Fruit fly (Drosophila melanogaster) whole organism, adult: ENCODE results near the gene Targ3.
A peak's percentile ranks its signal among the peaks of the same experiment; 100 is the strongest.

ENCODE experiments used
- CG1620 ChIP-seq: fragments of 200-800 bp; sonication (Bioruptor generic); optimal IDR thresholded peaks from 2 replicates; lab custom pipeline; 2016; ENCODE audit warnings: missing biosample characterization, missing genetic modification characterization
- CG33017 ChIP-seq: fragments of 200-800 bp; sonication (Bioruptor generic); optimal IDR thresholded peaks from 2 replicates; lab custom pipeline; 2018; ENCODE audit warnings: missing biosample characterization, mild to moderate bottlenecking, missing genetic modification characterization, moderate library complexity
- CG7101 ChIP-seq: fragments of 200-800 bp; sonication (Bioruptor generic); optimal IDR thresholded peaks from 2 replicates; lab custom pipeline; 2018; ENCODE audit warnings: missing biosample characterization, mild to moderate bottlenecking, missing genetic modification characterization, moderate library complexity
- Crg-1 ChIP-seq: fragments of 200-800 bp; sonication (Bioruptor generic); optimal IDR thresholded peaks from 2 replicates; lab custom pipeline; 2016; ENCODE audit warnings: missing biosample characterization, missing genetic modification characterization
- Mnt ChIP-seq: fragments of 200-800 bp; sonication (Bioruptor generic); optimal IDR thresholded peaks from 2 replicates; lab custom pipeline; 2016; ENCODE audit warnings: missing biosample characterization, mild to moderate bottlenecking, missing genetic modification characterization
- bab1 ChIP-seq: fragments of 200-800 bp; sonication (Bioruptor generic); optimal IDR thresholded peaks from 3 replicates; lab custom pipeline; 2019; ENCODE audit warnings: missing biosample characterization, mild to moderate bottlenecking, missing genetic modification characterization, moderate library complexity
- ovo ChIP-seq: fragments of 200-800 bp; sonication (Bioruptor generic); optimal IDR thresholded peaks from 2 replicates; lab custom pipeline; 2016; ENCODE audit warnings: missing biosample characterization, missing genetic modification characterization

- peak; percentile 89 for TF ChIP-seq CG7101
- peak; percentile 91 for TF ChIP-seq CG33017 (tag; lab: Kevin White, UChicago)
- TF ChIP-seq CG1620 (GFP tag; lab: Kevin White, UChicago): no peak
- TF ChIP-seq Mnt (GFP tag; lab: Kevin White, UChicago): peak; percentile 92
- no peak for TF ChIP-seq Crg-1 (GFP tag; lab: Kevin White, UChicago)
- peak; percentile 69 for TF ChIP-seq ovo
- peak; percentile 93 for TF ChIP-seq bab1
These were observed 23.9 kb upstream of the Targ3 start, which contains the start of the genes chb and AsnS for dm6 chr3L:21172527-21173253.
